Worm (Caenorhabditis elegans) whole organism, L4 larva: ENCODE results near the gene R04B5.6.
"Not testable (repeated sequence)": the region's sequence is repeated elsewhere in the genome, so short reads cannot be mapped to it uniquely, and the experiment has no call there.

Experiments
- R02D3.7 ChIP-seq: fragments of 150-350 bp; sonication (generic microtip); optimal IDR thresholded peaks from 3 replicates; lab custom pipeline; 2014; ENCODE audit warnings: missing biosample characterization, missing genetic modification characterization
- aly-2 ChIP-seq: sonication (generic microtip); optimal IDR thresholded peaks from 2 replicates; lab custom pipeline; 2018; ENCODE audit warnings: missing biosample characterization, missing genetic modification characterization
- ama-1 ChIP-seq: fragments of 150-350 bp; optimal IDR thresholded peaks from 2 replicates; lab custom pipeline; 2014; ENCODE audit warnings: inconsistent platforms, mixed read lengths
- daf-8 ChIP-seq: fragments of 200-800 bp; sonication (Bioruptor generic); IDR thresholded peaks from 2 replicates; pipeline ENCODE4 v1.3.6; 2022; ENCODE audit warnings: missing genetic modification characterization, missing compliant biosample characterization
- egl-27 ChIP-seq: sonication (generic microtip); optimal IDR thresholded peaks from 3 replicates; lab custom pipeline; 2017; ENCODE audit warnings: missing biosample characterization, missing genetic modification reagents, missing genetic modification characterization
- nhr-10 ChIP-seq: fragments of 150-350 bp; optimal IDR thresholded peaks from 2 replicates; lab custom pipeline; 2014; ENCODE audit warnings: missing biosample characterization, missing genetic modification characterization
- skn-1 ChIP-seq: fragments of 150-350 bp; optimal IDR thresholded peaks from 2 replicates; lab custom pipeline; 2014; ENCODE audit warnings: missing biosample characterization, missing genetic modification characterization
- snpc-4 ChIP-seq: fragments of 150-350 bp; optimal IDR thresholded peaks from 2 replicates; lab custom pipeline; 2014; ENCODE audit warnings: missing biosample characterization, missing genetic modification characterization
- ztf-11 ChIP-seq: fragments of 150-350 bp; optimal IDR thresholded peaks from 2 replicates; lab custom pipeline; 2014; ENCODE audit warnings: missing biosample characterization, missing genetic modification characterization

- TF ChIP-seq ztf-11; nhr-10 (tag; lab: Kevin White, UChicago); egl-27 (tag; lab: Kevin White, UChicago); aly-2 (tag; lab: Kevin White, UChicago); ama-1 (lab: Kevin White, UChicago); daf-8 (GFP tag; lab: Robert Waterston, UW); skn-1; R02D3.7 (tag; lab: Kevin White, UChicago); snpc-4 (tag; lab: Kevin White, UChicago): not testable (repeated sequence)
Measured at ce11 chrV:10136644-10137043, 51.7 kb downstream of the R04B5.6 start.
